Fruit fly (Drosophila melanogaster): Measurements from ENCODE around the gene Eip93F.

Gene Eip93F

DNA sequence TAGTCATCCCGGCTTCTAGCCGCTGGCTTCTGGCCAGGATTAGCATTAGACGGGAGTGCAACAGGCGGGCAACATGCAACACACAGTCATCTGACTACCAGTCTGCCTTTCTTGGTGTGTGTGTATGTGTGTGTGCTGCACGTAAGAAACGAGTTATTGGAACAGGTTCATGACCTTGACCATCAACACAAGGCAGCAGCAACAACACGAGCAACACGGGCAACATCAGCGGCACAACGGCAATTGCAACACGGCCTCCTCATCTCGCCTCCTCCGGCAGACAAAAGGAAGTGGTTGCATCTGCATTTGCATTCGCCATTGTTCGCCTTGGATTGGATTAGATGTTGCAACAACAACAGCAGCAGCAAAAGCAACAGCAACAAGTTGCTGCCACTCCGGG is 2.5 kb downstream of the Eip93F start:
- peak; percentile 7 for TF ChIP-seq Dfd (GFP tag; optimal IDR thresholded peaks at IDR 0.05)
- TF ChIP-seq Hr78 (GFP tag; optimal IDR thresholded peaks at IDR 0.05) = no peak

DNA sequence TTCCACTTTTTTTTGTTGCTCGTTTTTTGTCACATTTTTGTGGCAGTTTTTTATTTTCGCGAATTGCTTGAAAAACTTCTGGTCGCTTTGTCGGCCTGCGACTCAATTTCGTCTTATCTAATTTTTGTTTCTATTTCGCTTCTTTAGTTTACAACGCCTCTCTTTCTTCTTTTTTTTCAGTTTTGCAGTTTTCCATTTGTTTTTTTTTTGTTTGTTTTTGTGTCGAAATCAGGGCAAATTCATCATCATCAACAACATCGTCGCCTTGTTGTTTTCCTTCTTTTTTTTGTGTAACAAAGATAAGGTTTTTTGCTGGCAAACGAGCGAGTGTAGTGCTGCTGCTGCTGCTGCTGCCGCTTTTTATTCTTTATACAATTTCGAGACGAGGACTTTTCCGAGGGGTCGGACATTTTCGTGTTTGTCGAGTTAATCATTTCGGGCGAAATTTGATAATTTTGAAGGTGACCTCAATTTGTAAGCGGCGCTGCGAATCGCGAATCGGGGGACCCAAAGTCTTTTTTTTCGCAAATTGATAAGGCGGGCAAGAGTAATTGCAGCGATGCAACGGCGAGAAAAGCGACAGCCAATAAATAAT is 5.2 kb downstream of the Eip93F start:
- no peak for TF ChIP-seq Rel (GFP tag; optimal IDR thresholded peaks at IDR 0.05)
- peak; percentile 69 for TF ChIP-seq Rel (tag; optimal IDR thresholded peaks at IDR 0.05)
- TF ChIP-seq jim (GFP tag; optimal IDR thresholded peaks at IDR 0.05) = no peak
- TF ChIP-seq CrebA (GFP tag; optimal IDR thresholded peaks at IDR 0.05; ENCODE audit: borderline replicate concordance) = peak; percentile 26

DNA sequence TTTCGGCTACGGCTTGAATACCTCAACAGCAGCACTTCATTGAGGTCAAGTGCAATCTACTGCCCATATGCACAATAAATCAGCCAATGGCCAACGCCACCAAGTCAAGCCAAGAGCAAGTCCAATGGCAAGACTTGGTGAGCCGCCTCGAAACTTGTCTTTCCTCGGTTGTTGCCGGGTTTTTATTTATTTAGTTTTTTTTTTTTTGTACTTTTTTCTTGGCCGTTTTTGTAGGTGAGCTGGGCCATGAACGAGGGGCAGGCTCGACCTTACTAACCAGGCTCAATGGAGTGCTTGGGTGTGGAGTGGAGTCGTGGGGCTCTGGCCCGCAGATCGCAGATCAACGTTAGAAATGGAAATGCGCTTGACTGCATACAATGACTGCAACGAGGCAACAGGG is 7.4 kb downstream of the Eip93F start:
- TF ChIP-seq dmrt93B (GFP tag; optimal IDR thresholded peaks at IDR 0.05) = no peak
- no peak for TF ChIP-seq Jra (GFP tag; optimal IDR thresholded peaks at IDR 0.05)
- no peak for TF ChIP-seq lola (GFP tag; optimal IDR thresholded peaks at IDR 0.05)
- no peak for TF ChIP-seq jim (GFP tag; optimal IDR thresholded peaks at IDR 0.05)
- TF ChIP-seq Dfd (GFP tag; optimal IDR thresholded peaks at IDR 0.05) = no peak
- TF ChIP-seq rgr (GFP tag; optimal IDR thresholded peaks at IDR 0.05) = no peak
- TF ChIP-seq dsf (GFP tag; optimal IDR thresholded peaks at IDR 0.05; ENCODE audit: borderline replicate concordance) = no peak
- no peak for TF ChIP-seq CG32264 (GFP tag; optimal IDR thresholded peaks at IDR 0.05)
- no peak for TF ChIP-seq Hr78 (GFP tag; optimal IDR thresholded peaks at IDR 0.05)
- no peak for TF ChIP-seq Hr83 (GFP tag; optimal IDR thresholded peaks at IDR 0.05; ENCODE audit: poor library complexity, severe bottlenecking)
- no peak for TF ChIP-seq Rel (GFP tag; optimal IDR thresholded peaks at IDR 0.05)
- no peak for TF ChIP-seq Rel (tag; optimal IDR thresholded peaks at IDR 0.05)
- TF ChIP-seq br (GFP tag; optimal IDR thresholded peaks at IDR 0.05) = no peak
- TF ChIP-seq OdsH (GFP tag; optimal IDR thresholded peaks at IDR 0.05) = no peak
- TF ChIP-seq tai (GFP tag; optimal IDR thresholded peaks at IDR 0.05) = no peak
- TF ChIP-seq GATAd (GFP tag; optimal IDR thresholded peaks at IDR 0.05) = no peak
- no peak for TF ChIP-seq Vsx2 (GFP tag; optimal IDR thresholded peaks at IDR 0.05; ENCODE audit: partially characterized antibody)
- TF ChIP-seq psq (GFP tag; optimal IDR thresholded peaks at IDR 0.05) = no peak
- no peak for TF ChIP-seq pan (optimal IDR thresholded peaks at IDR 0.05)

DNA sequence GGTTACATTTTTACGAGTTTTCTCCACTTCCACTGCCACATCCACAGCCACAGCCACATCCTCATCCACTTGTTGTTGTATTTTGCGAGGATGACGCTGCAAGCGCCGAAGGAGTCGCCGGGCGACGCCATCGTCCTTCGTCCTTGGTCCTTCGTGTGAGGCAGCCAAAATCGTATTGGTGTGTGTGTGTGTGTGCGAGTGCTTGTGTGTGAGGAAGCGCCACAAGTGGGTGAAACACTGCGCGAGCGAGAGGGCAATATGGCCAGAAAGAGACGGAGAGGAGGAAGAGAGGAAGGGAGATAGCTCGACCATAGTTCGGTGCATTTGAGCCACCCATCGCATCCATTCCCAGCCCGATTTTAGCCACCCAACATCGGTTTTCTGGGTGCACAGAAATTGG is 15.5 kb downstream of the Eip93F start:
- TF ChIP-seq Dfd (GFP tag; optimal IDR thresholded peaks at IDR 0.05) = peak; percentile 59
- TF ChIP-seq Vsx2 (GFP tag; optimal IDR thresholded peaks at IDR 0.05; ENCODE audit: partially characterized antibody) = no peak

DNA sequence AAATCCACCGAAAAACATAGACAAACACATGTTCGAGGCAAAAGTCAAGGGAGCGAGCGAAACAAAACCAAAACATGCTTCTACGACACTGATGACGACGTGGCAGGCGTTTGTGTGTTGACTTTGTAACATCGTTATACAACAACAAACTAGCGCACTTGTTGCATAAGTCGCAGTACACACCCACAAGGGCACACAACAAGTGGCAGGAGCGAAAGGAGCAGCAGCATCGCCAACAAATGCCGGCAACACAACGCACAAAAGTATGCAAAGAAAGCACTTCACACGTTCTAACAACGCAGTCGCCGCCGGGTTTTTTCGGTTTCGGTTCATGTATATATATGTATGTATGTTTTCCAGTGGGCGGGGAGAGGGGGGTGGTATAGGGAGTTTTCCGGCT is 18.9 kb downstream of the Eip93F start:
- no peak for TF ChIP-seq Hnf4 (GFP tag; optimal IDR thresholded peaks at IDR 0.05)

DNA sequence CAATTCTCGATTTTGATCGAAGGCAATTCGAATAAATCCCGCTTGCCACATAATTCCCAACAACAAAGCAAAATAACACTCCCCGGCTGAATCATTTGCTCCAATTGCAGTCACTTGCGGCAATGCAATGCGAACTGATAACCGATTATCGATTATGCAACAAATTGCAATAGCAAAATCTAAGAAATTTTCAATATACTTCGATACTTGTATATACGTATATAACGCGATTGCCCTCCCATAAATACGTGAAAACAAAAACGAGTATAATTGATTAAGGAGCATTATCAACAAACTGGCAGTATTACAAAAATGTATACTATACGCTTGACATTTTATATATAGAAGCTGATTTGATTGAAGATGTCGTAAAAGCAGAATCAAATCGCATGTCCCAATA is 20.9 kb downstream of the Eip93F start:
- no peak for TF ChIP-seq Mio (GFP tag; optimal IDR thresholded peaks at IDR 0.05)
- TF ChIP-seq br (GFP tag; optimal IDR thresholded peaks at IDR 0.05) = no peak
- TF ChIP-seq ey (GFP tag; optimal IDR thresholded peaks at IDR 0.05) = no peak
- no peak for TF ChIP-seq Hr78 (GFP tag; optimal IDR thresholded peaks at IDR 0.05)
- no peak for TF ChIP-seq psq (GFP tag; optimal IDR thresholded peaks at IDR 0.05)
- TF ChIP-seq Vsx2 (GFP tag; optimal IDR thresholded peaks at IDR 0.05; ENCODE audit: partially characterized antibody) = no peak
- no peak for TF ChIP-seq dsf (GFP tag; optimal IDR thresholded peaks at IDR 0.05; ENCODE audit: borderline replicate concordance)
- no peak for TF ChIP-seq Dif (GFP tag; optimal IDR thresholded peaks at IDR 0.05; ENCODE audit: partially characterized antibody)
- TF ChIP-seq dl (GFP tag; optimal IDR thresholded peaks at IDR 0.05; ENCODE audit: insufficient read depth in 1 of 2, partially characterized antibody in 2 of 2) = no peak
- no peak for TF ChIP-seq brk (GFP tag; optimal IDR thresholded peaks at IDR 0.05)
- TF ChIP-seq Myc (optimal IDR thresholded peaks at IDR 0.05) = no peak
- TF ChIP-seq Hnf4 (GFP tag; optimal IDR thresholded peaks at IDR 0.05) = no peak
- no peak for TF ChIP-seq h (GFP tag; optimal IDR thresholded peaks at IDR 0.05)

DNA sequence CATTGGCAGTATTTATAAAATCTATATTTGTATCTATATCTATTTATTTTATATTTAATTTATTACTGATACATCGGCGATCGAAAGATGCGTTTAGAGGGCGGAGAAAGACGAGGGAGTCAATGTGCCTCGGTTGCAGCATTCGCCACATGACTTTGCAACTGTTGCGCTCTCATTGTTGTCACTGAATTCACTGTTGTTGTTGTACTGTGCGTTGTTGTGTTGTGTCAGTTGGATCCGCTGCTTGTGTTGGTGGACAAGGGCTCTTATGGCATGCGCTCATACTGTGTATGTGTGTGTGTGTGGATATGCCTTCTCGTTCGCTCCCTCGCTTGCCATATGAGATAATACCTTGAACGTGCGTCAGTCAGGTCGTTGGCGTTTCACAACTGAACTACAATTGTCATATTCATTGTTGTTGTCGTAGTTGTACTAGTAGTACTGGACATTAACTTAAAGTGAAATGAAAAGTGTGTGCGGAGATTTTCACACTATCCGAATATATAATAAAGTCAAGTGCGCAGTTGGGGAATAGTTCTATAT is 21.7 kb downstream of the Eip93F start:
- no peak for TF ChIP-seq usp (GFP tag; optimal IDR thresholded peaks at IDR 0.05)
- no peak for TF ChIP-seq rgr (GFP tag; optimal IDR thresholded peaks at IDR 0.05)
- TF ChIP-seq fru (GFP tag; optimal IDR thresholded peaks at IDR 0.05) = no peak
- no peak for TF ChIP-seq tai (GFP tag; optimal IDR thresholded peaks at IDR 0.05)
- TF ChIP-seq N (GFP tag; optimal IDR thresholded peaks at IDR 0.05) = no peak
- TF ChIP-seq jim (GFP tag; optimal IDR thresholded peaks at IDR 0.05) = no peak
- TF ChIP-seq dsf (GFP tag; optimal IDR thresholded peaks at IDR 0.05; ENCODE audit: borderline replicate concordance) = no peak
- no peak for TF ChIP-seq dl (GFP tag; optimal IDR thresholded peaks at IDR 0.05; ENCODE audit: insufficient read depth in 1 of 2, partially characterized antibody in 2 of 2)
- TF ChIP-seq ey (GFP tag; optimal IDR thresholded peaks at IDR 0.05) = no peak
- no peak for TF ChIP-seq Rel (GFP tag; optimal IDR thresholded peaks at IDR 0.05)
- no peak for TF ChIP-seq Rel (tag; optimal IDR thresholded peaks at IDR 0.05)
